Worm (Caenorhabditis elegans): Measurements from ENCODE around the gene spl-2.

- TF ChIP-seq F10E7.11 (tag; optimal IDR thresholded peaks at IDR 0.05) (no peak), fkh-3 (tag; optimal IDR thresholded peaks at IDR 0.05) (no peak), ztf-6 (GFP tag; IDR thresholded peaks at IDR 0.05) (no peak), cebp-1 (GFP tag; IDR thresholded peaks at IDR 0.05) (no peak), cebp-1 (tag; optimal IDR thresholded peaks at IDR 0.05) (no peak), rpc-1 (optimal IDR thresholded peaks at IDR 0.05) (no peak), rpc-1 (tag; optimal IDR thresholded peaks at IDR 0.05) (no peak), dpl-1 (GFP tag; optimal IDR thresholded peaks at IDR 0.05) (no peak), lsl-1 (GFP tag; optimal IDR thresholded peaks at IDR 0.05) (no peak), rec-8 (tag; optimal IDR thresholded peaks at IDR 0.05) (no peak)
Measured at ce11 chrV:9124180-9124579, 22.5 kb downstream of the spl-2 start, which contains the start of gene F21C10.6.
